Worm (Caenorhabditis elegans) whole organism, early embryonic: Measurements from ENCODE around the gene srt-49.

Experiments
- ceh-13 ChIP-seq: fragments of 200-800 bp; sonication (Bioruptor generic); optimal IDR thresholded peaks from 2 replicates; lab custom pipeline; 2018; ENCODE audit warnings: mild to moderate bottlenecking, missing genetic modification characterization, missing compliant biosample characterization
- tbx-37 ChIP-seq: fragments of 200-800 bp; sonication (Bioruptor generic); conservative IDR thresholded peaks from 2 replicates; pipeline ENCODE4 v1.3.6; 2022; ENCODE audit warnings: missing genetic modification reagents, missing genetic modification characterization, missing compliant biosample characterization

DNA sequence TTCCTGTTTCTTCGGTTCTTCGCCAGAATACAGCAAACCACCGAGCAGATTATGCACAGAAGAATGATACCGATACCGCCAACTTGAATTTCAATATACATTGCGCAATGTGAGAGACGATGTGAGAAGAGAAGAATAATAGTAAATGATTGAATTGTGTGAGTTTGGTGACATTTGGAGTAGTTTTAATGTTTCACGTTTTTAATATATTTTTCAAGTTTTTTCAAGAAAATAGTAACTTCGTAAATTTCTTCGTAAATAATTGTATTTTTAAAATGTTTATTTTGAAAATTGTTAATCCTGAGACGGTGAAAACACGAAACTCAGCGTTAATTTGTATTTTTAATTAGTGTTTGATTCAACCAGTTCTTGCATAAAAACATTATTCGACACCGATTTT lies 14.9 kb upstream of the srt-49 start, which contains the start of gene M199.134:
- TF ChIP-seq tbx-37 (GFP tag; lab: Robert Waterston, UW), result no peak
- TF ChIP-seq ceh-13 (GFP tag; lab: Kevin White, UChicago), result no peak
